Worm (Caenorhabditis elegans) whole organism, L4 larva: ENCODE measurements around the gene C30H6.12.

Source experiments
- D1046.2 ChIP-seq: fragments of 200-800 bp; sonication (Bioruptor generic); IDR thresholded peaks from 2 replicates; pipeline ENCODE4 v1.3.6; 2022; ENCODE audit warnings: missing genetic modification characterization, missing compliant biosample characterization
- F26F4.8 ChIP-seq: fragments of 200-800 bp; sonication (Bioruptor generic); conservative IDR thresholded peaks from 2 replicates; pipeline ENCODE4 v1.3.6; 2022; ENCODE audit warnings: missing genetic modification characterization, missing compliant biosample characterization
- F37D6.2 ChIP-seq: sonication (generic microtip); optimal IDR thresholded peaks from 2 replicates; lab custom pipeline; 2016; ENCODE audit warnings: mild to moderate bottlenecking, missing genetic modification characterization, missing compliant biosample characterization
- R02D3.7 ChIP-seq: fragments of 150-350 bp; sonication (generic microtip); optimal IDR thresholded peaks from 3 replicates; lab custom pipeline; 2014; ENCODE audit warnings: missing biosample characterization, missing genetic modification characterization
- T26A8.4 ChIP-seq: fragments of 200-800 bp; sonication (Bioruptor generic); IDR thresholded peaks from 2 replicates; pipeline ENCODE4 v1.3.6; 2022; ENCODE audit warnings: missing genetic modification characterization, missing compliant biosample characterization
- Y75B8A.6 ChIP-seq: fragments of 200-800 bp; sonication (Bioruptor generic); IDR thresholded peaks from 2 replicates; pipeline ENCODE4 v1.3.6; 2022; ENCODE audit warnings: missing genetic modification reagents, missing genetic modification characterization, missing compliant biosample characterization
- ceh-20 ChIP-seq: fragments of 200-800 bp; sonication (Bioruptor generic); IDR thresholded peaks from 2 replicates; pipeline ENCODE4 v1.3.6; 2022; ENCODE audit warnings: missing genetic modification reagents, missing genetic modification characterization, missing compliant biosample characterization
- ces-1 ChIP-seq: fragments of 150-350 bp; sonication (generic microtip); optimal IDR thresholded peaks from 4 replicates; lab custom pipeline; 2014; ENCODE audit warnings: missing biosample characterization, missing genetic modification reagents, missing genetic modification characterization
- daf-16 ChIP-seq, 3 experiments: sonication (generic microtip); optimal IDR thresholded peaks; 2 replicates each; lab custom pipeline; 2016 to 2017; ENCODE audit warnings: missing genetic modification characterization in 3 of 3, missing genetic modification reagents in 3 of 3, mild to moderate bottlenecking in 2 of 3, missing compliant biosample characterization in 2 of 3, missing biosample characterization in 1 of 3, moderate library complexity in 1 of 3
- daf-19 ChIP-seq: fragments of 200-800 bp; sonication (Bioruptor generic); conservative IDR thresholded peaks from 2 replicates; pipeline ENCODE4 v1.3.6; 2022; ENCODE audit warnings: missing genetic modification characterization, missing compliant biosample characterization
- dmd-6 ChIP-seq: fragments of 200-800 bp; sonication (Bioruptor generic); IDR thresholded peaks from 2 replicates; pipeline ENCODE4 v1.3.6; 2022; ENCODE audit warnings: missing genetic modification reagents, missing genetic modification characterization, missing compliant biosample characterization
- dpl-1 ChIP-seq: fragments of 150-350 bp; optimal IDR thresholded peaks from 2 replicates; lab custom pipeline; 2014; ENCODE audit warnings: missing biosample characterization, missing genetic modification reagents, missing genetic modification characterization
- dve-1 ChIP-seq: sonication (generic microtip); optimal IDR thresholded peaks from 2 replicates; lab custom pipeline; 2017; ENCODE audit warnings: antibody characterized with exemption, mild to moderate bottlenecking, missing genetic modification characterization, missing compliant biosample characterization; ENCODE audit not compliant: insufficient read depth
- fos-1 ChIP-seq: fragments of 150-350 bp; optimal IDR thresholded peaks from 2 replicates; lab custom pipeline; 2014; ENCODE audit warnings: missing biosample characterization, missing genetic modification characterization
- hif-1 ChIP-seq, 2 experiments: sonication (generic microtip); optimal IDR thresholded peaks; 2 replicates each; lab custom pipeline; 2016 to 2017; ENCODE audit warnings: missing compliant biosample characterization in 2 of 2, missing genetic modification characterization in 2 of 2, missing genetic modification reagents in 2 of 2, missing genotype in 2 of 2, mild to moderate bottlenecking in 1 of 2
- hmg-1.1 ChIP-seq: fragments of 200-800 bp; sonication (Bioruptor generic); IDR thresholded peaks from 2 replicates; pipeline ENCODE4 v1.3.6; 2022; ENCODE audit warnings: missing genetic modification reagents, missing genetic modification characterization, missing compliant biosample characterization
- lin-38 ChIP-seq: fragments of 200-800 bp; sonication (Bioruptor generic); IDR thresholded peaks from 2 replicates; pipeline ENCODE4 v1.3.6; 2022; ENCODE audit warnings: missing genetic modification reagents, missing genetic modification characterization, missing compliant biosample characterization
- lsy-2 ChIP-seq, 2 experiments: fragments of 150-350 bp in 1 of 2; sonication (generic microtip) in 1 of 2; optimal IDR thresholded peaks; 2 replicates each; lab custom pipeline; 2014 to 2017; ENCODE audit warnings: missing biosample characterization in 2 of 2, missing genetic modification characterization in 2 of 2
- madf-5 ChIP-seq, 2 experiments: fragments of 200-800 bp; sonication (Bioruptor generic); IDR thresholded peaks; 2 replicates each; pipeline ENCODE4 v1.3.6; 2022; ENCODE audit warnings: missing compliant biosample characterization in 2 of 2, missing genetic modification characterization in 2 of 2
- mdl-1 ChIP-seq, 2 experiments: fragments of 150-350 bp in 1 of 2; sonication (generic microtip) in 1 of 2; optimal IDR thresholded peaks; 2 replicates each; lab custom pipeline; 2014 to 2017; ENCODE audit warnings: missing biosample characterization in 2 of 2, missing genetic modification characterization in 2 of 2
- mdt-29 ChIP-seq: fragments of 200-800 bp; sonication (Bioruptor generic); IDR thresholded peaks from 2 replicates; pipeline ENCODE4 v1.3.6; 2022; ENCODE audit warnings: missing genetic modification reagents, missing genetic modification characterization, missing compliant biosample characterization
- mes-2 ChIP-seq: sonication (generic microtip); optimal IDR thresholded peaks from 2 replicates; lab custom pipeline; 2016; ENCODE audit warnings: missing genotype, mild to moderate bottlenecking, missing genetic modification characterization, missing compliant biosample characterization; ENCODE audit not compliant: poor library complexity, severe bottlenecking
- mxl-3 ChIP-seq: fragments of 200-800 bp; sonication (Bioruptor generic); optimal IDR thresholded peaks from 2 replicates; lab custom pipeline; 2018; ENCODE audit warnings: mild to moderate bottlenecking, missing genetic modification characterization, missing compliant biosample characterization
- nhr-111 ChIP-seq: fragments of 200-800 bp; sonication (Bioruptor generic); optimal IDR thresholded peaks from 2 replicates; lab custom pipeline; 2018; ENCODE audit warnings: mild to moderate bottlenecking, missing genetic modification characterization, missing compliant biosample characterization
- nhr-237 ChIP-seq: sonication (generic microtip); optimal IDR thresholded peaks from 2 replicates; lab custom pipeline; 2017; ENCODE audit warnings: missing biosample characterization, missing genetic modification characterization
- nhr-25 ChIP-seq: sonication (generic microtip); optimal IDR thresholded peaks from 2 replicates; lab custom pipeline; 2017; ENCODE audit warnings: missing genetic modification characterization, mild to moderate bottlenecking, missing compliant biosample characterization, antibody characterized with exemption, moderate library complexity, borderline replicate concordance; ENCODE audit not compliant: insufficient read depth
- nhr-28 ChIP-seq: fragments of 150-350 bp; optimal IDR thresholded peaks from 2 replicates; lab custom pipeline; 2014; ENCODE audit warnings: missing biosample characterization, missing genetic modification characterization
- pha-4 ChIP-seq, 2 experiments: fragments of 150-350 bp in 1 of 2; fragments of 200-800 bp in 1 of 2; sonication (Bioruptor generic) in 1 of 2; IDR thresholded peaks in 1 of 2; optimal IDR thresholded peaks in 1 of 2; 2 replicates each; pipeline versions ENCODE4 v1.3.6 to Lab custom; 2014 to 2022; ENCODE audit warnings: missing genetic modification characterization in 2 of 2, missing genetic modification reagents in 2 of 2, missing biosample characterization in 1 of 2, missing compliant biosample characterization in 1 of 2
- php-3 ChIP-seq: fragments of 200-800 bp; sonication (Bioruptor generic); IDR thresholded peaks from 2 replicates; pipeline ENCODE4 v1.3.6; 2022; ENCODE audit warnings: missing genetic modification reagents, missing genetic modification characterization, missing compliant biosample characterization
- pqm-1 ChIP-seq: sonication (generic microtip); optimal IDR thresholded peaks from 2 replicates; lab custom pipeline; 2017; ENCODE audit warnings: missing biosample characterization, missing genetic modification characterization
- set-16 ChIP-seq: fragments of 200-800 bp; sonication (Bioruptor generic); IDR thresholded peaks from 2 replicates; pipeline ENCODE4 v1.3.6; 2022; ENCODE audit warnings: missing genetic modification reagents, missing genetic modification characterization, missing compliant biosample characterization
- snpc-1.2 ChIP-seq: fragments of 200-800 bp; sonication (Bioruptor generic); IDR thresholded peaks from 2 replicates; pipeline ENCODE4 v1.3.6; 2022; ENCODE audit warnings: missing genetic modification reagents, missing genetic modification characterization, missing compliant biosample characterization
- tra-1 ChIP-seq: fragments of 200-800 bp; sonication (Bioruptor generic); IDR thresholded peaks from 2 replicates; pipeline ENCODE4 v1.3.6; 2022; ENCODE audit warnings: missing genetic modification reagents, missing genetic modification characterization, missing compliant biosample characterization
- unc-62 ChIP-seq, 3 experiments: fragments of 150-350 bp in 1 of 3; sonication (generic microtip); optimal IDR thresholded peaks in 2 of 3; peaks in 1 of 3; 1 replicate in 1 of 3; 2 replicates in 2 of 3; lab custom pipeline; 2014 to 2017; ENCODE audit warnings: missing biosample characterization in 3 of 3, missing genetic modification characterization in 3 of 3, missing genetic modification reagents in 3 of 3, missing genotype in 1 of 3
- vab-7 ChIP-seq: fragments of 200-800 bp; sonication (Bioruptor generic); IDR thresholded peaks from 2 replicates; pipeline ENCODE4 v1.3.6; 2022; ENCODE audit warnings: missing genetic modification reagents, missing genetic modification characterization, missing compliant biosample characterization
- zag-1 ChIP-seq: fragments of 150-350 bp; optimal IDR thresholded peaks from 2 replicates; lab custom pipeline; 2014; ENCODE audit warnings: missing biosample characterization, missing genetic modification characterization
- zfp-2 ChIP-seq: sonication (generic microtip); optimal IDR thresholded peaks from 2 replicates; lab custom pipeline; 2016; ENCODE audit warnings: mild to moderate bottlenecking, missing genetic modification characterization, missing compliant biosample characterization
- zfp-3 ChIP-seq: fragments of 200-800 bp; sonication (Bioruptor generic); conservative IDR thresholded peaks from 2 replicates; pipeline ENCODE4 v1.3.6; 2022; ENCODE audit warnings: missing genetic modification reagents, missing genetic modification characterization, missing compliant biosample characterization
- zip-2 ChIP-seq: fragments of 150-350 bp; optimal IDR thresholded peaks from 2 replicates; lab custom pipeline; 2014; ENCODE audit warnings: missing biosample characterization, missing genetic modification characterization
- ztf-11 ChIP-seq: fragments of 150-350 bp; optimal IDR thresholded peaks from 2 replicates; lab custom pipeline; 2014; ENCODE audit warnings: missing biosample characterization, missing genetic modification characterization
- ztf-7 ChIP-seq: fragments of 150-350 bp; optimal IDR thresholded peaks from 2 replicates; lab custom pipeline; 2014; ENCODE audit warnings: missing biosample characterization, missing genetic modification characterization

Gene C30H6.12

ce11 chrIV:17380061-17380680, 3.0 kb upstream of the C30H6.12 start, which contains the start of the genes C30H6.9 and dlat-2:
TSS of gene C30H6.9 (minus strand) at chrIV:17380170.
TSS of gene dlat-2 (plus strand) at chrIV:17380626.
- TF ChIP-seq mes-2 (tag; lab: Kevin White, UChicago) = peak; percentile 24
- TF ChIP-seq set-16 (GFP tag; lab: Robert Waterston, UW) = no peak
- TF ChIP-seq nhr-28 (tag; lab: Kevin White, UChicago) = peak; percentile 28
- no peak for TF ChIP-seq ceh-20 (GFP tag; lab: Robert Waterston, UW)
- no peak for TF ChIP-seq pha-4 (GFP tag; IDR thresholded peaks at IDR 0.05; lab: Robert Waterston, UW)
- TF ChIP-seq pha-4 (tag; optimal IDR thresholded peaks at IDR 0.05; lab: Kevin White, UChicago) = peak; percentile 40
- TF ChIP-seq madf-5 (GFP tag; IDR thresholded peaks at IDR 0.05; lab: Robert Waterston, UW) = no peak
- TF ChIP-seq daf-16 (GFP tag; optimal IDR thresholded peaks at IDR 0.05; lab: Kevin White, UChicago) = no peak
- TF ChIP-seq daf-16 (tag; optimal IDR thresholded peaks at IDR 0.05; lab: Kevin White, UChicago) = peak; percentile 48
- no peak for TF ChIP-seq F37D6.2 (tag; lab: Kevin White, UChicago)
- peak; percentile 71 for TF ChIP-seq snpc-1.2 (GFP tag; lab: Robert Waterston, UW)
- TF ChIP-seq dve-1 (tag; lab: Kevin White, UChicago) = peak; percentile 17
- TF ChIP-seq lin-38 (GFP tag; lab: Robert Waterston, UW) = peak; percentile 85
- no peak for TF ChIP-seq fos-1 (tag; lab: Kevin White, UChicago)
- peak in 1 of 2 experiments; percentile 43 for TF ChIP-seq lsy-2 (tag; optimal IDR thresholded peaks at IDR 0.05; lab: Kevin White, UChicago)
- TF ChIP-seq ztf-11 (tag; lab: Kevin White, UChicago) = no peak
- peak; percentile 50 for TF ChIP-seq dpl-1 (GFP tag; lab: Kevin White, UChicago)
- TF ChIP-seq F26F4.8 (GFP tag; lab: Robert Waterston, UW) = no peak

DNA sequence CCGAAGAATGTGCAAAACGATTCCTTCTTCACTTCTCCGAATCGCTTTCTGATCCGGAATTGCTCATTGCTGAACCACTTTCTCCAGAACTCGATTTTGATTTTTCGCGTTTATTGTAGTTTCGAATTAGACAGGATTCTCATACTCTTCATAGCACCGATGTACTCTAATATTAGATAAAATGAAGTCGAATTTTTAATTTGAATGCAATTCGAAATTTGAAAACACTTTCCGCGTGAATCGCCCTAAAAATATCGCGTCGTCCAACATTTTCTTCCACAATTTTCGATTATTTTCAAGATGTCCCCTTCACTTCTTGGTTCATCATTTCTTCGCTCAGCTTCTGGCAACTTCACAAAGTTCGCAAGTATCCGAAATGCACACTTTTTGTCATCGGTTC, 1.1 kb upstream of the C30H6.12 start, which contains the start of gene C30H6.8:
TSS of gene C30H6.8 (plus strand) at position 301 of the 400 bp plus-strand sequence.
- no peak for TF ChIP-seq D1046.2
- TF ChIP-seq unc-62 (GFP tag; optimal IDR thresholded peaks at IDR 0.05 in 1 of 2; lab: Kevin White, UChicago) = peak in 1 of 2 experiments; percentile 80
- TF ChIP-seq unc-62 (tag; optimal IDR thresholded peaks at IDR 0.05; lab: Kevin White, UChicago) = no peak

DNA sequence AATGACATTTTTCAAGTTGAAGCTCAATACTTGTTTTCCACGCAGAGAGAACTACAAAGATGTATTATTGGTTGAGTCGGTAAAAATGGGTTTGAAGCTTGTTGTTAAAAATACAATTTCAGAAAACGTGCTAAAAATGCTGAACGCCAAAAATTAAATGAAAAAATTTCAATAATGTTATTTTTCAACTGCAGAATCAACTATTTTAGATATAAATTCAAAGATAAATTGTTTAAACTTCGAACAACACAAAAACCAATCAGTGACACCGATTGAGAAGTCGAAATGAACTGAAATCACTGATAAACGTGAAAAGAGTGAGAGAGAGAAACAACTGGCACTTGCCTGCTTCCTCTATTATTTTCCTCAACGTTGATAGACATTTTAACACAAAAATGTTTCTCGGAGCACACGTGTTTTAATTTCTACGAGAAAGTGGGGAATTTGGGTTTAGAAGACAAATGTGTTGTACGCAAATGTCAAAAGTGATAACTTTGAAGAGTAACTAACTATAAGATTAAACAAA, 4.4 kb downstream of the C30H6.12 start, which contains the start of gene T02D1.8:
TSS of gene T02D1.8 (minus strand) at position 51 of the 526 bp plus-strand sequence.
- TF ChIP-seq Y75B8A.6 = no peak
- TF ChIP-seq hif-1 (tag; optimal IDR thresholded peaks at IDR 0.05; lab: Kevin White, UChicago) = no peak
- TF ChIP-seq zag-1 = no peak
- peak; percentile 64 for TF ChIP-seq nhr-28 (tag; lab: Kevin White, UChicago)
- TF ChIP-seq mdt-29 (GFP tag; lab: Robert Waterston, UW) = no peak
- peak; percentile 74 for TF ChIP-seq mxl-3 (GFP tag; lab: Kevin White, UChicago)
- TF ChIP-seq tra-1 (GFP tag; lab: Robert Waterston, UW) = no peak
- no peak for TF ChIP-seq F37D6.2 (tag; lab: Kevin White, UChicago)
- TF ChIP-seq ztf-11 (tag; lab: Kevin White, UChicago) = no peak
- TF ChIP-seq ztf-7 = no peak
- no peak for TF ChIP-seq daf-16 (GFP tag; optimal IDR thresholded peaks at IDR 0.05; lab: Kevin White, UChicago)
- TF ChIP-seq daf-16 (tag; optimal IDR thresholded peaks at IDR 0.05; lab: Kevin White, UChicago) = peak; percentile 60
- TF ChIP-seq T26A8.4 (GFP tag; lab: Robert Waterston, UW) = no peak
- TF ChIP-seq pqm-1 (tag; lab: Kevin White, UChicago) = peak; percentile 78
- TF ChIP-seq dmd-6 (GFP tag; lab: Robert Waterston, UW) = peak; percentile 75
- no peak for TF ChIP-seq zfp-2 (tag; lab: Kevin White, UChicago)
- no peak for TF ChIP-seq ces-1 (GFP tag; lab: Kevin White, UChicago)

DNA sequence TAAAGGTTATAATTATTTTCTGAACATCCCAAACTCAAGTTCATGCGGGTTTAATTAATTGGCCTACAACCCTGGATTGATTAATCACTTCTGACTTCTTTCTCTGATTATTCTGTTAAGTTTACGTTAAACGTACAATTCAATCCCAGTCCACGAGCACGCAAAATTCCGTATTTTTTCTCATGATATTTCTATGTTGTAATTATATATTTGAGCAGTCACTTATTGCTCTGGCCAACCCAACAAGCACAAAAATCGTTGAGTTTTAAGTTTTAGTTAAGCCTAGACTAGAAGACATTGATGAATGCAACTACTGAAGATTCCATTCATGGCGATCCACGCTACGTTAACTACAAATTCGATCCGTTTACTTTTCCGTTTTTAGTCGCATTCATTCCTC, 12.8 kb downstream of the C30H6.12 start, which contains the start of gene sru-15:
TSS of gene sru-15 (plus strand) at position 301 of the 400 bp plus-strand sequence.
- TF ChIP-seq hmg-1.1 (GFP tag; lab: Robert Waterston, UW) (no peak), zip-2 (tag; lab: Kevin White, UChicago) (no peak), nhr-111 (GFP tag; lab: Kevin White, UChicago) (no peak), php-3 (GFP tag; lab: Robert Waterston, UW) (no peak), R02D3.7 (no peak), unc-62 (GFP tag; optimal IDR thresholded peaks at IDR 0.05 in 1 of 2; lab: Kevin White, UChicago) (no peak), unc-62 (tag; optimal IDR thresholded peaks at IDR 0.05; lab: Kevin White, UChicago) (no peak), daf-19 (GFP tag; lab: Robert Waterston, UW) (no peak), nhr-28 (tag; lab: Kevin White, UChicago) (no peak), nhr-237 (no peak), nhr-25 (tag; lab: Kevin White, UChicago) (no peak), mdl-1 (tag; optimal IDR thresholded peaks at IDR 0.05; lab: Kevin White, UChicago) (no peak), ceh-20 (GFP tag; lab: Robert Waterston, UW) (no peak), vab-7 (GFP tag; lab: Robert Waterston, UW) (no peak), zfp-3 (GFP tag; lab: Robert Waterston, UW) (no peak)
